Worm (Caenorhabditis elegans) whole organism, early embryonic: Measurements from ENCODE around the gene dep-1.

Experiments used
- B0310.2 ChIP-seq: sonication (generic microtip); optimal IDR thresholded peaks from 2 replicates; lab custom pipeline; 2016; ENCODE audit warnings: mild to moderate bottlenecking, missing genetic modification characterization, missing compliant biosample characterization
- F13C5.2 ChIP-seq: sonication (generic microtip); optimal IDR thresholded peaks from 2 replicates; lab custom pipeline; 2017; ENCODE audit warnings: mild to moderate bottlenecking, missing genetic modification characterization, inconsistent platforms, missing compliant biosample characterization
- aly-1 ChIP-seq: sonication (generic microtip); optimal IDR thresholded peaks from 2 replicates; lab custom pipeline; 2016; ENCODE audit warnings: missing genetic modification characterization, missing compliant biosample characterization
- ama-1 ChIP-seq: fragments of 150-350 bp; optimal IDR thresholded peaks from 2 replicates; lab custom pipeline; 2014
- ceh-13 ChIP-seq: fragments of 200-800 bp; sonication (Bioruptor generic); optimal IDR thresholded peaks from 2 replicates; lab custom pipeline; 2018; ENCODE audit warnings: mild to moderate bottlenecking, missing genetic modification characterization, missing compliant biosample characterization
- ceh-36 ChIP-seq: sonication (generic microtip); optimal IDR thresholded peaks from 2 replicates; lab custom pipeline; 2016; ENCODE audit warnings: missing genetic modification characterization, inconsistent platforms, missing compliant biosample characterization
- ets-7 ChIP-seq: sonication (generic microtip); optimal IDR thresholded peaks from 2 replicates; lab custom pipeline; 2016; ENCODE audit warnings: missing genotype, missing genetic modification characterization, missing compliant biosample characterization
- flt-1 ChIP-seq: fragments of 200-800 bp; sonication (Bioruptor generic); IDR thresholded peaks from 2 replicates; pipeline ENCODE4 v1.3.6; 2022; ENCODE audit warnings: missing genetic modification characterization, missing compliant biosample characterization
- hmbx-1 ChIP-seq: sonication (generic microtip); optimal IDR thresholded peaks from 2 replicates; lab custom pipeline; 2016; ENCODE audit warnings: mild to moderate bottlenecking, missing genetic modification characterization, missing compliant biosample characterization
- hmg-4 ChIP-seq: fragments of 200-800 bp; sonication (Bioruptor generic); optimal IDR thresholded peaks from 2 replicates; lab custom pipeline; 2018; ENCODE audit warnings: mild to moderate bottlenecking, missing genetic modification characterization, missing compliant biosample characterization
- hnd-1 ChIP-seq: sonication (generic microtip); optimal IDR thresholded peaks from 2 replicates; lab custom pipeline; 2016; ENCODE audit warnings: missing genetic modification characterization, missing compliant biosample characterization
- pes-1 ChIP-seq: fragments of 200-800 bp; sonication (Bioruptor generic); IDR thresholded peaks from 2 replicates; pipeline ENCODE4 v1.3.6; 2022; ENCODE audit warnings: missing genetic modification reagents, missing genetic modification characterization, missing compliant biosample characterization
- scrt-1 ChIP-seq: fragments of 200-800 bp; sonication (Bioruptor generic); IDR thresholded peaks from 2 replicates; pipeline ENCODE4 v1.3.6; 2022; ENCODE audit warnings: missing genetic modification characterization, missing compliant biosample characterization
- sea-1 ChIP-seq: fragments of 200-800 bp; sonication (Bioruptor generic); conservative IDR thresholded peaks from 2 replicates; pipeline ENCODE4 v1.3.6; 2022; ENCODE audit warnings: missing genetic modification characterization, missing compliant biosample characterization
- tbx-11 ChIP-seq: fragments of 200-800 bp; sonication (Bioruptor generic); IDR thresholded peaks from 2 replicates; pipeline ENCODE4 v1.3.6; 2022; ENCODE audit warnings: missing genetic modification characterization, missing compliant biosample characterization
- tbx-37 ChIP-seq: fragments of 200-800 bp; sonication (Bioruptor generic); conservative IDR thresholded peaks from 2 replicates; pipeline ENCODE4 v1.3.6; 2022; ENCODE audit warnings: missing genetic modification reagents, missing genetic modification characterization, missing compliant biosample characterization
- tra-4 ChIP-seq: sonication (generic microtip); optimal IDR thresholded peaks from 2 replicates; lab custom pipeline; 2017; ENCODE audit warnings: missing genetic modification characterization, missing compliant biosample characterization

Gene dep-1

ce11 chrII:9019704-9020103, at the start of gene dep-1:
dep-1 (minus strand) TSS chrII:9019798.
- TF ChIP-seq sea-1 (no peak), hmbx-1 (tag; lab: Kevin White, UChicago) (no peak), ama-1 (lab: Kevin White, UChicago) (no peak), ceh-13 (GFP tag; lab: Kevin White, UChicago) (no peak), B0310.2 (tag; lab: Kevin White, UChicago) (no peak), pes-1 (GFP tag; lab: Robert Waterston, UW) (no peak), flt-1 (no peak), F13C5.2 (tag; lab: Kevin White, UChicago) (no peak), tbx-37 (GFP tag; lab: Robert Waterston, UW) (no peak), aly-1 (no peak), hmg-4 (GFP tag; lab: Kevin White, UChicago) (no peak), tbx-11 (GFP tag; lab: Robert Waterston, UW) (no peak), ceh-36 (tag; lab: Kevin White, UChicago) (no peak), scrt-1 (no peak), tra-4 (no peak), hnd-1 (no peak)

- no peak for TF ChIP-seq ets-7 (tag; lab: Kevin White, UChicago)
- TF ChIP-seq ceh-36 (tag; lab: Kevin White, UChicago) = no peak
- no peak for TF ChIP-seq hmbx-1 (tag; lab: Kevin White, UChicago)
- no peak for TF ChIP-seq hnd-1
- TF ChIP-seq F13C5.2 (tag; lab: Kevin White, UChicago) = no peak
- TF ChIP-seq scrt-1 = no peak
- no peak for TF ChIP-seq tra-4
- TF ChIP-seq ama-1 (lab: Kevin White, UChicago) = no peak
- TF ChIP-seq tbx-11 (GFP tag; lab: Robert Waterston, UW) = no peak
- no peak for TF ChIP-seq hmg-4 (GFP tag; lab: Kevin White, UChicago)
- TF ChIP-seq sea-1 = no peak
- no peak for TF ChIP-seq aly-1
- no peak for TF ChIP-seq tbx-37 (GFP tag; lab: Robert Waterston, UW)
These were observed 44.8 kb upstream of the dep-1 start for ce11 chrII:9064437-9064836.

- peak; percentile 46; the same call in 1 of the 2 replicates for TF ChIP-seq pes-1 (GFP tag; lab: Robert Waterston, UW)
- TF ChIP-seq ama-1 (lab: Kevin White, UChicago) = no peak
These were observed 43.8 kb upstream of the dep-1 start for ce11 chrII:9063350-9063749.

ce11 chrII:9062261-9062948, 42.8 kb upstream of the dep-1 start:
- TF ChIP-seq tbx-11 (GFP tag; lab: Robert Waterston, UW) = no peak
- TF ChIP-seq hmbx-1 (tag; lab: Kevin White, UChicago) = no peak
- no peak for TF ChIP-seq ama-1 (lab: Kevin White, UChicago)
- TF ChIP-seq B0310.2 (tag; lab: Kevin White, UChicago) = no peak
- no peak for TF ChIP-seq flt-1
- no peak for TF ChIP-seq aly-1
- TF ChIP-seq hmg-4 (GFP tag; lab: Kevin White, UChicago) = no peak
- no peak for TF ChIP-seq pes-1 (GFP tag; lab: Robert Waterston, UW)
- no peak for TF ChIP-seq hnd-1
- TF ChIP-seq F13C5.2 (tag; lab: Kevin White, UChicago) = no peak
- no peak for TF ChIP-seq tbx-37 (GFP tag; lab: Robert Waterston, UW)
- TF ChIP-seq tra-4 = no peak
- no peak for TF ChIP-seq scrt-1
- TF ChIP-seq ets-7 (tag; lab: Kevin White, UChicago) = no peak
- TF ChIP-seq sea-1 = no peak
- no peak for TF ChIP-seq ceh-13 (GFP tag; lab: Kevin White, UChicago)
- TF ChIP-seq ceh-36 (tag; lab: Kevin White, UChicago) = no peak

ce11 chrII:9061557-9062183, 42.1 kb upstream of the dep-1 start:
- no peak for TF ChIP-seq F13C5.2 (tag; lab: Kevin White, UChicago)
- peak; percentile 22 for TF ChIP-seq hmg-4 (GFP tag; lab: Kevin White, UChicago)
- no peak for TF ChIP-seq sea-1
- TF ChIP-seq ceh-13 (GFP tag; lab: Kevin White, UChicago) = no peak

- TF ChIP-seq F13C5.2 (tag; lab: Kevin White, UChicago) = no peak
- peak; percentile 43 for TF ChIP-seq ama-1 (lab: Kevin White, UChicago)
These were observed 41.5 kb upstream of the dep-1 start, which contains the start of gene T24B8.3 for ce11 chrII:9061099-9061498. T24B8.3 (minus strand) TSS chrII:9061137.

ce11 chrII:9060332-9060840, 40.8 kb upstream of the dep-1 start:
- TF ChIP-seq aly-1 (peak; percentile 85), tbx-37 (GFP tag; lab: Robert Waterston, UW) (no peak), sea-1 (peak; percentile 68), flt-1 (no peak), scrt-1 (0 out of 2 replicates have a peak, but pooled peaks have one; percentile 34), hnd-1 (no peak), tbx-11 (GFP tag; lab: Robert Waterston, UW) (no peak), ceh-36 (tag; lab: Kevin White, UChicago) (peak; percentile 56), ets-7 (tag; lab: Kevin White, UChicago) (no peak), ceh-13 (GFP tag; lab: Kevin White, UChicago) (no peak), tra-4 (peak; percentile 19), pes-1 (GFP tag; lab: Robert Waterston, UW) (peak; percentile 72), hmg-4 (GFP tag; lab: Kevin White, UChicago) (peak; percentile 94), hmbx-1 (tag; lab: Kevin White, UChicago) (no peak), F13C5.2 (tag; lab: Kevin White, UChicago) (peak; percentile 80), B0310.2 (tag; lab: Kevin White, UChicago) (peak; percentile 51), ama-1 (lab: Kevin White, UChicago) (peak; percentile 21)
